Worm (Caenorhabditis elegans) whole organism, mixed stage, embryonic: ENCODE data around the gene magu-4.

ENCODE experiments used
- nhr-76 ChIP-seq: sonication (generic microtip); optimal IDR thresholded peaks from 2 replicates; lab custom pipeline; 2017; ENCODE audit warnings: missing biosample characterization, missing genetic modification characterization
- unc-62 ChIP-seq: fragments of 150-350 bp; optimal IDR thresholded peaks from 2 replicates; lab custom pipeline; 2014; ENCODE audit warnings: missing biosample characterization, missing genetic modification reagents, missing genetic modification characterization
- ztf-11 ChIP-seq: fragments of 150-350 bp; optimal IDR thresholded peaks from 2 replicates; lab custom pipeline; 2014; ENCODE audit warnings: missing biosample characterization, missing genetic modification characterization

DNA sequence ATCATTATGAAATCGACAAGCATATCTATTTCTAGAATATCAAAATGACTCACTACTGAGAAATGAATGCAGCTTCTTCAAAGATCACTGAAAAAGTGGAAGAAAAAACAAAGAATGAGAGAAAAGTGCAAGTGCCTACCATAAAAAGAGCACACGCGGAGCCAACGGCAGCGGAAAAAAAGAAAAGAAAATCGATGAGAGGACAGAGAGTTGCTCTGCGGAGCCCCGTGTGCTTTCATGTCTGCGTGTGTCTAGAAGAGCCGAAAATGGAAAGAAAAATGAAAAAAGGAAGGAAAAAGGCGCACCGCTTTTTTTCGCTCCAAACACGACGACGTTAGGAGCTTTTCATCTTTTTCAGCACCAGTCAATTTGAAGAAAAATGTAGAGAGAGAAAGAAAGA is 53.2 kb downstream of the magu-4 start, which contains the start of gene ipla-7:
- TF ChIP-seq nhr-76 (tag; lab: Kevin White, UChicago): no peak
- no peak for TF ChIP-seq unc-62 (GFP tag; lab: Kevin White, UChicago)
- no peak for TF ChIP-seq ztf-11 (tag; lab: Kevin White, UChicago)
